Fruit fly (Drosophila melanogaster) whole organism, wandering third instar larva: ENCODE measurements around the gene CSN6.
A peak's percentile ranks its signal among the peaks of the same experiment; 100 is the strongest.

ENCODE experiments used
- Abd-B ChIP-seq: fragments of >200 bp; optimal IDR thresholded peaks from 2 replicates; lab custom pipeline; 2017; ENCODE audit warnings: missing biosample characterization, missing genetic modification characterization
- CG32264 ChIP-seq: fragments of 200-800 bp; sonication (Bioruptor generic); optimal IDR thresholded peaks from 2 replicates; lab custom pipeline; 2016; ENCODE audit warnings: missing biosample characterization, missing genetic modification characterization
- CG9705 ChIP-seq: fragments of 200-800 bp; sonication (Bioruptor generic); optimal IDR thresholded peaks from 2 replicates; lab custom pipeline; 2018; ENCODE audit warnings: missing biosample characterization, mild to moderate bottlenecking, missing genetic modification characterization
- CrebA ChIP-seq: fragments of 200-800 bp; sonication (Bioruptor generic); optimal IDR thresholded peaks from 2 replicates; lab custom pipeline; 2016; ENCODE audit warnings: missing biosample characterization, mild to moderate bottlenecking, missing genetic modification characterization, borderline replicate concordance
- Dif ChIP-seq: fragments of 200-275, 200-300 bp; sonication (Bioruptor generic); optimal IDR thresholded peaks from 2 replicates; lab custom pipeline; 2018; ENCODE audit warnings: missing biosample characterization, missing genetic modification characterization; ENCODE audit not compliant: partially characterized antibody
- GATAd ChIP-seq: sonication (Bioruptor generic); optimal IDR thresholded peaks from 2 replicates; lab custom pipeline; 2016; ENCODE audit warnings: missing biosample characterization, missing genetic modification characterization
- HLH106 ChIP-seq: fragments of 200-800 bp; optimal IDR thresholded peaks from 3 replicates; lab custom pipeline; 2019; ENCODE audit warnings: missing biosample characterization, mild to moderate bottlenecking, missing genetic modification characterization, moderate library complexity
- Hnf4 ChIP-seq: fragments of 200-800 bp; sonication (Bioruptor generic); optimal IDR thresholded peaks from 2 replicates; lab custom pipeline; 2016; ENCODE audit warnings: missing biosample characterization, mild to moderate bottlenecking, missing genetic modification characterization
- Hr78 ChIP-seq: fragments of >200 bp; optimal IDR thresholded peaks from 2 replicates; lab custom pipeline; 2017; ENCODE audit warnings: missing biosample characterization, missing genetic modification characterization
- Hr83 ChIP-seq: fragments of 200-300 bp; sonication (Bioruptor generic); optimal IDR thresholded peaks from 2 replicates; lab custom pipeline; 2016; ENCODE audit warnings: missing biosample characterization, mild to moderate bottlenecking, missing genetic modification characterization, moderate library complexity; ENCODE audit not compliant: poor library complexity, severe bottlenecking
- Jra ChIP-seq: sonication (Bioruptor generic); optimal IDR thresholded peaks from 2 replicates; lab custom pipeline; 2016; ENCODE audit warnings: missing biosample characterization, missing genetic modification characterization
- Mio ChIP-seq: sonication (Bioruptor generic); optimal IDR thresholded peaks from 2 replicates; lab custom pipeline; 2016; ENCODE audit warnings: missing biosample characterization, missing genetic modification characterization
- Myc ChIP-seq: fragments of >200 bp; optimal IDR thresholded peaks from 2 replicates; lab custom pipeline; 2017
- N ChIP-seq: fragments of >200 bp; optimal IDR thresholded peaks from 2 replicates; lab custom pipeline; 2018; ENCODE audit warnings: missing biosample characterization, missing external identifiers, missing genetic modification characterization
- OdsH ChIP-seq: fragments of 200-800 bp; sonication (Bioruptor generic); optimal IDR thresholded peaks from 2 replicates; lab custom pipeline; 2016; ENCODE audit warnings: missing biosample characterization, mild to moderate bottlenecking, missing genetic modification characterization
- Rel ChIP-seq, 2 experiments: fragments of 200-800 bp; sonication (Bioruptor generic) in 1 of 2; optimal IDR thresholded peaks; 2 replicates in 1 of 2; 3 replicates in 1 of 2; lab custom pipeline; 2016 to 2019; ENCODE audit warnings: mild to moderate bottlenecking in 2 of 2, missing biosample characterization in 2 of 2, missing genetic modification characterization in 2 of 2, moderate library complexity in 1 of 2
- Sp1 ChIP-seq: fragments of 200-800 bp; sonication (Bioruptor generic); optimal IDR thresholded peaks from 3 replicates; lab custom pipeline; 2019; ENCODE audit warnings: missing biosample characterization, mild to moderate bottlenecking, missing genetic modification characterization, moderate library complexity
- Vsx2 ChIP-seq: fragments of 200-300, 225-300 bp; sonication (Bioruptor generic); optimal IDR thresholded peaks from 2 replicates; lab custom pipeline; 2018; ENCODE audit warnings: missing biosample characterization, missing genetic modification characterization; ENCODE audit not compliant: partially characterized antibody
- br ChIP-seq: fragments of 200-800 bp; sonication (Bioruptor generic); optimal IDR thresholded peaks from 2 replicates; lab custom pipeline; 2016; ENCODE audit warnings: missing biosample characterization, missing genetic modification characterization
- brk ChIP-seq: fragments of 200-800 bp; sonication (Bioruptor generic); optimal IDR thresholded peaks from 2 replicates; lab custom pipeline; 2016; ENCODE audit warnings: missing biosample characterization, mild to moderate bottlenecking, missing genetic modification characterization
- dl ChIP-seq, 2 experiments: fragments of 175-275, 200-275 bp in 1 of 2; fragments of 200-275 bp in 1 of 2; sonication (Bioruptor generic); optimal IDR thresholded peaks; lab custom pipeline; 2018; ENCODE audit warnings: mild to moderate bottlenecking in 2 of 2, missing biosample characterization in 2 of 2, missing genetic modification characterization in 2 of 2, moderate library complexity in 2 of 2; ENCODE audit not compliant: partially characterized antibody in 2 of 2, insufficient read depth in 1 of 2
- dmrt93B ChIP-seq: fragments of 200-800 bp; sonication (Bioruptor generic); optimal IDR thresholded peaks from 2 replicates; lab custom pipeline; 2018; ENCODE audit warnings: missing biosample characterization, mild to moderate bottlenecking, missing genetic modification characterization
- dsf ChIP-seq: sonication (Bioruptor generic); optimal IDR thresholded peaks from 2 replicates; lab custom pipeline; 2016; ENCODE audit warnings: missing biosample characterization, missing genetic modification characterization, borderline replicate concordance
- ey ChIP-seq: fragments of 200-800 bp; sonication (Bioruptor generic); optimal IDR thresholded peaks from 2 replicates; lab custom pipeline; 2016; ENCODE audit warnings: missing biosample characterization, missing genetic modification characterization
- foxo ChIP-seq, 2 experiments: fragments of 200-800 bp; sonication (Bioruptor generic); optimal IDR thresholded peaks; 2 replicates in 1 of 2; 3 replicates in 1 of 2; lab custom pipeline; 2016 to 2017; ENCODE audit warnings: missing biosample characterization in 2 of 2, missing genetic modification characterization in 2 of 2
- fru ChIP-seq: fragments of 200-800 bp; sonication (Bioruptor generic); optimal IDR thresholded peaks from 3 replicates; lab custom pipeline; 2016; ENCODE audit warnings: missing biosample characterization, mild to moderate bottlenecking, missing genetic modification characterization
- h ChIP-seq: fragments of 200-800 bp; sonication (Bioruptor generic); optimal IDR thresholded peaks from 3 replicates; lab custom pipeline; 2016; ENCODE audit warnings: missing biosample characterization, mild to moderate bottlenecking, missing genetic modification characterization
- jim ChIP-seq: fragments of 175-275, 200-325 bp; sonication (Bioruptor generic); optimal IDR thresholded peaks from 2 replicates; lab custom pipeline; 2016; ENCODE audit warnings: missing biosample characterization, mild to moderate bottlenecking, missing genetic modification characterization
- lola ChIP-seq: fragments of >200 bp; optimal IDR thresholded peaks from 2 replicates; lab custom pipeline; 2017; ENCODE audit warnings: missing biosample characterization, missing genetic modification characterization
- pan ChIP-seq: fragments of >200 bp; optimal IDR thresholded peaks from 2 replicates; lab custom pipeline; 2017
- psq ChIP-seq: fragments of 200-800 bp; sonication (Bioruptor generic); optimal IDR thresholded peaks from 3 replicates; lab custom pipeline; 2017; ENCODE audit warnings: missing biosample characterization, mild to moderate bottlenecking, missing genetic modification characterization, moderate library complexity
- rgr ChIP-seq: fragments of 200-800 bp; sonication (Bioruptor generic); optimal IDR thresholded peaks from 3 replicates; lab custom pipeline; 2016; ENCODE audit warnings: missing biosample characterization, mild to moderate bottlenecking, missing genetic modification characterization
- sage ChIP-seq: fragments of 200-800 bp; sonication (Bioruptor generic); optimal IDR thresholded peaks from 2 replicates; lab custom pipeline; 2016; ENCODE audit warnings: missing biosample characterization, mild to moderate bottlenecking, missing genetic modification characterization
- sv ChIP-seq: fragments of 200-800 bp; sonication (Bioruptor generic); optimal IDR thresholded peaks from 3 replicates; lab custom pipeline; 2016; ENCODE audit warnings: missing biosample characterization, missing genetic modification characterization
- tai ChIP-seq: sonication (Bioruptor generic); optimal IDR thresholded peaks from 2 replicates; lab custom pipeline; 2016; ENCODE audit warnings: missing biosample characterization, missing genetic modification characterization
- usp ChIP-seq: fragments of >200 bp; optimal IDR thresholded peaks from 2 replicates; lab custom pipeline; 2017; ENCODE audit warnings: missing biosample characterization, missing genetic modification characterization
- woc ChIP-seq: sonication (Bioruptor generic); optimal IDR thresholded peaks from 2 replicates; lab custom pipeline; 2016; ENCODE audit warnings: missing biosample characterization, mild to moderate bottlenecking, missing genetic modification characterization

Gene CSN6

dm6 chr3R:22587419-22587963 is 6.9 kb downstream of the CSN6 start, which contains the start of gene Efa6 (continued):
- TF ChIP-seq h (GFP tag; lab: Kevin White, UChicago): peak; percentile 74
- TF ChIP-seq foxo (GFP tag; optimal IDR thresholded peaks at IDR 0.05; lab: Kevin White, UChicago): peak in 1 of 2 experiments; percentile 32
- no peak for TF ChIP-seq CG32264 (GFP tag; lab: Kevin White, UChicago)
- no peak for TF ChIP-seq lola (GFP tag; lab: Kevin White, UChicago)
- peak; percentile 3 for TF ChIP-seq ey (GFP tag; lab: Kevin White, UChicago)
- TF ChIP-seq fru: no peak
- TF ChIP-seq Mio (GFP tag; lab: Kevin White, UChicago): no peak
- TF ChIP-seq Hr78: no peak
- TF ChIP-seq HLH106 (tag; lab: Kevin White, UChicago): peak; percentile 31
- TF ChIP-seq brk (GFP tag; lab: Kevin White, UChicago): no peak
- no peak for TF ChIP-seq Dif
- peak; percentile 52 for TF ChIP-seq rgr (GFP tag; lab: Kevin White, UChicago)
- TF ChIP-seq, all 38 proteins: peak for 16

- TF ChIP-seq fru (no peak), Hnf4 (no peak), ey (GFP tag; lab: Kevin White, UChicago) (no peak), h (GFP tag; lab: Kevin White, UChicago) (no peak), Rel (GFP tag; optimal IDR thresholded peaks at IDR 0.05; lab: Kevin White, UChicago) (no peak), Rel (tag; optimal IDR thresholded peaks at IDR 0.05; lab: Kevin White, UChicago) (no peak), jim (GFP tag; lab: Kevin White, UChicago) (no peak), N (GFP tag; lab: Kevin White, UChicago) (no peak), pan (no peak), sage (GFP tag; lab: Kevin White, UChicago) (no peak), dmrt93B (GFP tag; lab: Kevin White, UChicago) (no peak), brk (GFP tag; lab: Kevin White, UChicago) (no peak), sv (GFP tag; lab: Kevin White, UChicago) (no peak), CG9705 (GFP tag; lab: Kevin White, UChicago) (no peak), Myc (lab: Kevin White, UChicago) (no peak), lola (GFP tag; lab: Kevin White, UChicago) (no peak)
Measured at dm6 chr3R:22588756-22589155, 8.2 kb downstream of the CSN6 start.

dm6 chr3R:22589311-22589710 is 8.7 kb downstream of the CSN6 start:
- TF ChIP-seq rgr (GFP tag; lab: Kevin White, UChicago): peak; percentile 29
- peak; percentile 13 for TF ChIP-seq dmrt93B (GFP tag; lab: Kevin White, UChicago)
- TF ChIP-seq HLH106 (tag; lab: Kevin White, UChicago): no peak

DNA sequence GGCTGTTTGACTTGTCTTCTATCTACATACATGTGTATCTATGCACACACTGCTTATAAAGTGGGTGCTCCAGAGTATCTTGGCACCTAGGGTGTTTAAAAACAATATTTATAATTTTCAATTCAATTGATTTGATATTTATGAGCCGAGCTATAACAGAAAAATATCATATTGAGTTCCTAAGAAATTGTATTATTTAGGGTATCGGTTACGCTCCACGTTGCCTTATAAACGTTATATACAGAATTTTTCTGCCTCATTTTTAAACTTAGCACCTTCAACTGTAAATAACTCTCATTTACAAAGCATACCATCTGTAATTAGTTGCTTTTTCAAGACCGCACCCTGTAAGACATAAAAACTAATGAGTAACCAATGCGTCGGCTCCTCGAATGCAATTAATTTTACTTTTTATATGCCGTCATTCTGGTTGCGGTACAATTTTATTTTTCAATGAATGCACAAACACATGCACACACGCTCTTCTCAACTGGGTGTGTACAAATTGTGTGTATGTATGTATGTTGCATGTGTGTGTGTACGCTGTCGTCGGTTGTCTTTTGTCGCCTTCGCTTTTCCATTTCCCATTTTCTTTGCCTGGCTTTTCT is 10.2 kb downstream of the CSN6 start:
- TF ChIP-seq psq (GFP tag; lab: Kevin White, UChicago) (peak; percentile 26), Sp1 (GFP tag; lab: Kevin White, UChicago) (no peak), fru (peak; percentile 43), br (GFP tag; lab: Kevin White, UChicago) (peak; percentile 49), Hr83 (no peak), sage (GFP tag; lab: Kevin White, UChicago) (no peak), brk (GFP tag; lab: Kevin White, UChicago) (no peak), Abd-B (GFP tag; lab: Kevin White, UChicago) (no peak), OdsH (GFP tag; lab: Kevin White, UChicago) (peak; percentile 33), h (GFP tag; lab: Kevin White, UChicago) (peak; percentile 22), dsf (GFP tag; lab: Kevin White, UChicago) (no peak), Dif (no peak), rgr (GFP tag; lab: Kevin White, UChicago) (peak; percentile 7), Mio (GFP tag; lab: Kevin White, UChicago) (no peak), dmrt93B (GFP tag; lab: Kevin White, UChicago) (no peak), lola (GFP tag; lab: Kevin White, UChicago) (no peak), jim (GFP tag; lab: Kevin White, UChicago) (no peak), tai (GFP tag; lab: Kevin White, UChicago) (no peak), Myc (lab: Kevin White, UChicago) (no peak), Jra (GFP tag; lab: Kevin White, UChicago) (no peak), GATAd (GFP tag; lab: Kevin White, UChicago) (no peak), foxo (GFP tag; optimal IDR thresholded peaks at IDR 0.05; lab: Kevin White, UChicago) (peak in 1 of 2 experiments; percentile 3), Hnf4 (no peak), usp (GFP tag; lab: Kevin White, UChicago) (no peak), woc (peak; percentile 9), pan (no peak), CrebA (GFP tag; lab: Kevin White, UChicago) (no peak), ey (GFP tag; lab: Kevin White, UChicago) (peak; percentile 10), CG9705 (GFP tag; lab: Kevin White, UChicago) (no peak), HLH106 (tag; lab: Kevin White, UChicago) (no peak), dl (GFP tag; optimal IDR thresholded peaks at IDR 0.05; lab: Kevin White, UChicago; ENCODE audit: insufficient read depth in 1 of 2, partially characterized antibody in 2 of 2) (no peak), CG32264 (GFP tag; lab: Kevin White, UChicago) (no peak), sv (GFP tag; lab: Kevin White, UChicago) (peak; percentile 5), N (GFP tag; lab: Kevin White, UChicago) (no peak), Rel (GFP tag; optimal IDR thresholded peaks at IDR 0.05; lab: Kevin White, UChicago) (no peak), Rel (tag; optimal IDR thresholded peaks at IDR 0.05; lab: Kevin White, UChicago) (no peak), Hr78 (no peak), Vsx2 (no peak)
- TF ChIP-seq, all 38 proteins: peak for 10
